Worm (Caenorhabditis elegans): ENCODE measurements around the gene ssl-1.
A peak's percentile ranks its signal among the peaks of the same experiment; 100 is the strongest.

Gene ssl-1

DNA sequence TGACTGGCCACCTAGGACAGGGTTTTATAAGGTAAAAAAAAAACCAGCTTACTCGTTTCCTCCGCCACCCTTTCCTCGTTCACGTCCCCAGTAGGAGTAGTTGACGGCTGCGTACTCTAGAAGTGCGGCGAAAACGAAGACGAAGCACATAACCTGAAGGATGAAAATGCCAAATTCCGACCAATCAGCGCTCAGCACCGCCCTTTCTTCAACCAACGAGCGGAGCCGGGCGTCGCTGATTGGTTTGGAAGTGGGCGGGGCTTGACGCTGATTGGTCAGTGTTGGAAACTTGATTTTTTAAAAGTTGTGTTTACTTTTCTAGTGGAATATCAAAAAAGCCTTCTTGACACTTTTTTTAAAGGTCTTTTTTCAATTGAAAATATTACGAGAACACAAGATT is 59.4 kb downstream of the ssl-1 start:
- no peak for TF ChIP-seq efl-1 (optimal IDR thresholded peaks at IDR 0.05)
- TF ChIP-seq efl-1 (GFP tag; optimal IDR thresholded peaks at IDR 0.05 in 1 of 2): peak in 1 of 2 experiments; percentile 76
- TF ChIP-seq pag-3 (tag; optimal IDR thresholded peaks at IDR 0.05; ENCODE audit: borderline replicate concordance, insufficient read depth): no peak
- no peak for TF ChIP-seq ztf-4 (tag; optimal IDR thresholded peaks at IDR 0.05)
- TF ChIP-seq hpl-2 (GFP tag; optimal IDR thresholded peaks at IDR 0.05): no peak

DNA sequence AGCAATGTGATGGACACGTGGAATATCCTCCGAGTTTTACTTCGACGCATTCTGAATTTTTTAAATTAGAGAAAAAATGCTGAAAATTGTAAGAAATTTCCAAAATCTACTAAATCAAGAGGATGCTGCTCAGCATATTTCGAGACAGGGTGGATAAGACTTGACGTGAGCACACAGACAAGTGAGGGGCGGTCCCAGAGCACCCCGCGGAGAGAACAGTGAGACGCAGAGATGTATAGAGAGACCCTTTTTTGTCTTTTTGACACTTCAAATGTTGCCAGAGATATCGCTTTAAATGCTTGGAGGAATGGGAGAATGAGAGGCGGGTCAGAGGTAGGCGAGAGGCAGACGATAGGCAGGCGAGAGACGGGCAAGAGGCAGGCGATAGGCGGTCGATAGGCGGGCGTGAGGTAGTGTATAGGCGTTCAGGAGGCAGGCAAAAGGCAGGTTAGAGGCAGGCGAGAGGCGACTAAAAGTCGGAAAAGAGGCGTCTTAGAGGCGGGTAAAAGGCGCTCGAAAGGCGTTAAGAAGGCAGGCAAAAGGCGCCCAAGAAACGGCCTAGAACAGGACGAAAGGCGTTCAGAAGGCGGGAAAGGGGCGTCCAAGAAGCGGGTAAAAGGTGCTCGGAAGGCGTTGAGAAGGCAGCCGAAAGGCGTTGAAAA is 65.4 kb downstream of the ssl-1 start, which contains the start of gene gab-1:
Gene gab-1, minus strand, starts transcription at position 51 of the 662 bp plus-strand sequence.
- TF ChIP-seq pax-3 (tag; optimal IDR thresholded peaks at IDR 0.05) (no peak), F16B12.6 (tag; optimal IDR thresholded peaks at IDR 0.05) (no peak), egl-27 (tag; optimal IDR thresholded peaks at IDR 0.05) (no peak), nhr-84 (tag; optimal IDR thresholded peaks at IDR 0.05) (no peak), vab-15 (tag; optimal IDR thresholded peaks at IDR 0.05) (no peak), nhr-85 (tag) (no peak), unc-86 (tag; optimal IDR thresholded peaks at IDR 0.05) (no peak), C04F5.9 (tag; optimal IDR thresholded peaks at IDR 0.05) (no peak), snpc-4 (tag; optimal IDR thresholded peaks at IDR 0.05) (no peak), ces-1 (GFP tag; optimal IDR thresholded peaks at IDR 0.05) (no peak)

DNA sequence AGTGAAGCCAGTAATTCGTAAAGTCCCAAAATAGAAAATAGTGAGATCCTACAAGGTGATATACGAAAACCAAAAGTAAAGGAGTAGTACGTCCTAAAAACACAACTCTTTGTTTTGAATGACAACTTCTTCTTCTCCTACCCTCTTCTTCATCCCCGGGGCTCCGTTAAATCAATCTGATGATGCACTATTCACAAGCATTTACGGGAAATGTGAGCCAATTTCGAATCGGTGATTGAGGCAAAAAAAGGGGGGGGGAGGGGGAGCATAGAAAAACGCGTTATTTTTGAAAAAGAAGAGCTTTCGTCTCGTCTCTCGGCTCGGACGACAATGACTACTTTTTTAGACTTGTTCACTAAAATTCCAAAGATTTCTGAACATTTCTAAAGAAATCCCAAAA is 69.5 kb downstream of the ssl-1 start:
- TF ChIP-seq zag-1 (tag; optimal IDR thresholded peaks at IDR 0.05) (no peak), nhr-12 (tag; optimal IDR thresholded peaks at IDR 0.05) (no peak), fkh-10 (GFP tag; optimal IDR thresholded peaks at IDR 0.05) (peak; percentile 82)

DNA sequence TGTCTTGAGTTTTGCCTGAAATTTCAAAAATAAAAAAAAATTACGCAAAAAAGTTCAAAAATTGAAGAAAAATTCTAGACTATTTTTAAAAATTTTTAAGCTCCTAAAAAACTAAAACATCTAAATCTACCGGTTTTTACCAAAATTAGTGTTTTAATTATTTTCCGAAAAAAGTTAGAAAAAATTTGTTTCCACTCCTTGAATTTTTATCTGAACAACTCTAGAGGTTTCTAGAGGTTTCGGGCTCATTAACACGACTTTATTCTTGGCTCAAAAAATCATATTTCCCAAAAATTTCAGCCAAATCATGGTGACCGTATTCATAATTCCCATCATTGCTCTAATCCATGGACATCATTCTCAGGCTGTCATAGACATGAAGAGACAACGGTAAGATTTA is 70.5 kb downstream of the ssl-1 start, which contains the start of gene lgc-37:
Gene lgc-37, plus strand, starts transcription at position 301 of the 400 bp plus-strand sequence.
- no peak for TF ChIP-seq elt-3 (tag; optimal IDR thresholded peaks at IDR 0.05)
- TF ChIP-seq C34B4.2 (tag; optimal IDR thresholded peaks at IDR 0.05): no peak
- no peak for TF ChIP-seq nhr-84 (tag; optimal IDR thresholded peaks at IDR 0.05)
- TF ChIP-seq elt-2 (tag; optimal IDR thresholded peaks at IDR 0.05): no peak
- TF ChIP-seq nhr-90 (tag; optimal IDR thresholded peaks at IDR 0.05; ENCODE audit: poor library complexity): no peak
- no peak for TF ChIP-seq grh-1 (GFP tag; IDR thresholded peaks at IDR 0.05)

- TF ChIP-seq mep-1 (tag; optimal IDR thresholded peaks at IDR 0.05) (no peak), blmp-1 (tag; optimal IDR thresholded peaks at IDR 0.05) (no peak), hlh-17 (GFP tag; optimal IDR thresholded peaks at IDR 0.05; ENCODE audit: borderline replicate concordance) (no peak), pag-3 (tag; optimal IDR thresholded peaks at IDR 0.05; ENCODE audit: borderline replicate concordance, insufficient read depth) (no peak), ama-1 (optimal IDR thresholded peaks at IDR 0.05) (no peak), fos-1 (tag; optimal IDR thresholded peaks at IDR 0.05) (no peak), fkh-8 (tag; optimal IDR thresholded peaks at IDR 0.05) (no peak), unc-30 (tag; optimal IDR thresholded peaks at IDR 0.05) (no peak), ztf-11 (tag; optimal IDR thresholded peaks at IDR 0.05) (no peak), lin-39 (tag; optimal IDR thresholded peaks at IDR 0.05) (no peak), fkh-4 (tag; optimal IDR thresholded peaks at IDR 0.05; ENCODE audit: borderline replicate concordance) (no peak), egl-13 (tag; optimal IDR thresholded peaks at IDR 0.05) (no peak), rnt-1 (tag; optimal IDR thresholded peaks at IDR 0.05) (no peak), lir-3 (tag; optimal IDR thresholded peaks at IDR 0.05; ENCODE audit: poor library complexity) (no peak), zip-4 (GFP tag; optimal IDR thresholded peaks at IDR 0.05) (no peak), fkh-10 (GFP tag; optimal IDR thresholded peaks at IDR 0.05) (no peak), aly-2 (tag; optimal IDR thresholded peaks at IDR 0.05) (no peak), jun-1 (tag; optimal IDR thresholded peaks at IDR 0.05) (no peak), xbp-1 (tag; optimal IDR thresholded peaks at IDR 0.05) (no peak), C34B4.2 (tag; optimal IDR thresholded peaks at IDR 0.05) (no peak)
Measured at ce11 chrIII:12785427-12785826, 71.1 kb downstream of the ssl-1 start.
